Worm (Caenorhabditis elegans) whole organism, late embryonic: ENCODE results near the gene F15A4.10.
"Not testable (repeated sequence)": the region's sequence is repeated elsewhere in the genome, so short reads cannot be mapped to it uniquely, and the experiment has no call there.

Experiments
- K02D7.2 ChIP-seq: sonication (generic microtip); optimal IDR thresholded peaks from 2 replicates; lab custom pipeline; 2017; ENCODE audit warnings: mild to moderate bottlenecking, missing genetic modification characterization, missing compliant biosample characterization
- K09A11.1 ChIP-seq: sonication (generic microtip); optimal IDR thresholded peaks from 2 replicates; lab custom pipeline; 2017; ENCODE audit warnings: antibody characterized with exemption, mild to moderate bottlenecking, missing genetic modification characterization, missing compliant biosample characterization; ENCODE audit not compliant: insufficient read depth
- T23F11.4 ChIP-seq: fragments of 200-800 bp; sonication (Bioruptor generic); optimal IDR thresholded peaks from 2 replicates; lab custom pipeline; 2018; ENCODE audit warnings: mild to moderate bottlenecking, missing genetic modification characterization, missing compliant biosample characterization
- Y22D7AL.16 ChIP-seq: sonication (generic microtip); optimal IDR thresholded peaks from 2 replicates; lab custom pipeline; 2016; ENCODE audit warnings: missing genetic modification characterization, missing compliant biosample characterization
- ahr-1 ChIP-seq: sonication (generic microtip); optimal IDR thresholded peaks from 2 replicates; lab custom pipeline; 2016; ENCODE audit warnings: missing genetic modification characterization, missing compliant biosample characterization
- ama-1 ChIP-seq: fragments of 150-350 bp; optimal IDR thresholded peaks from 2 replicates; lab custom pipeline; 2014
- ceh-14 ChIP-seq: sonication (generic microtip); optimal IDR thresholded peaks from 2 replicates; lab custom pipeline; 2016; ENCODE audit warnings: missing genotype, missing genetic modification characterization, missing compliant biosample characterization
- ceh-18 ChIP-seq: sonication (generic microtip); optimal IDR thresholded peaks from 2 replicates; lab custom pipeline; 2016; ENCODE audit warnings: missing genetic modification characterization, missing compliant biosample characterization
- ceh-24 ChIP-seq: sonication (generic microtip); optimal IDR thresholded peaks from 2 replicates; lab custom pipeline; 2016; ENCODE audit warnings: mild to moderate bottlenecking, missing genetic modification characterization, missing compliant biosample characterization
- ceh-31 ChIP-seq: sonication (generic microtip); optimal IDR thresholded peaks from 2 replicates; lab custom pipeline; 2016; ENCODE audit warnings: missing genetic modification characterization, missing compliant biosample characterization
- che-1 ChIP-seq: sonication (generic microtip); optimal IDR thresholded peaks from 2 replicates; lab custom pipeline; 2016; ENCODE audit warnings: mild to moderate bottlenecking, missing genetic modification characterization, missing compliant biosample characterization
- dve-1 ChIP-seq: sonication (generic microtip); optimal IDR thresholded peaks from 2 replicates; lab custom pipeline; 2017; ENCODE audit warnings: antibody characterized with exemption, mild to moderate bottlenecking, missing genetic modification characterization, missing compliant biosample characterization
- elt-4 ChIP-seq: sonication (generic microtip); optimal IDR thresholded peaks from 2 replicates; lab custom pipeline; 2016; ENCODE audit warnings: missing genetic modification characterization, missing compliant biosample characterization
- eyg-1 ChIP-seq: sonication (generic microtip); optimal IDR thresholded peaks from 2 replicates; lab custom pipeline; 2016; ENCODE audit warnings: missing genotype, missing genetic modification characterization, missing compliant biosample characterization
- fkh-6 ChIP-seq: sonication (generic microtip); optimal IDR thresholded peaks from 2 replicates; lab custom pipeline; 2016; ENCODE audit warnings: missing genetic modification characterization, missing compliant biosample characterization
- hlh-15 ChIP-seq: sonication (generic microtip); optimal IDR thresholded peaks from 2 replicates; lab custom pipeline; 2016; ENCODE audit warnings: missing genetic modification characterization, missing compliant biosample characterization
- hlh-6 ChIP-seq: sonication (generic microtip); optimal IDR thresholded peaks from 2 replicates; lab custom pipeline; 2016; ENCODE audit warnings: missing genotype, missing genetic modification characterization, missing compliant biosample characterization
- hlh-8 ChIP-seq: sonication (generic microtip); optimal IDR thresholded peaks from 2 replicates; lab custom pipeline; 2016; ENCODE audit warnings: missing genotype, missing genetic modification characterization, missing compliant biosample characterization
- lim-6 ChIP-seq: sonication (generic microtip); optimal IDR thresholded peaks from 2 replicates; lab custom pipeline; 2016; ENCODE audit warnings: missing genetic modification characterization, missing compliant biosample characterization
- npax-4 ChIP-seq: sonication (generic microtip); optimal IDR thresholded peaks from 2 replicates; lab custom pipeline; 2016; ENCODE audit warnings: missing genetic modification characterization, missing compliant biosample characterization
- pag-3 ChIP-seq: sonication (generic microtip); optimal IDR thresholded peaks from 2 replicates; lab custom pipeline; 2016; ENCODE audit warnings: missing compliant biosample characterization, missing genetic modification characterization, borderline replicate concordance
- pax-1 ChIP-seq: fragments of 150-350 bp; optimal IDR thresholded peaks from 2 replicates; lab custom pipeline; 2014; ENCODE audit warnings: missing biosample characterization, missing genetic modification characterization
- pha-2 ChIP-seq: sonication (generic microtip); optimal IDR thresholded peaks from 2 replicates; lab custom pipeline; 2017; ENCODE audit warnings: mild to moderate bottlenecking, missing genetic modification characterization, missing compliant biosample characterization
- ref-2 ChIP-seq: sonication (generic microtip); optimal IDR thresholded peaks from 2 replicates; lab custom pipeline; 2016; ENCODE audit warnings: missing genetic modification characterization, missing compliant biosample characterization
- sox-2 ChIP-seq: fragments of 200-800 bp; sonication (Bioruptor generic); IDR thresholded peaks from 2 replicates; pipeline ENCODE4 v1.3.6; 2022; ENCODE audit warnings: missing genetic modification reagents, missing genetic modification characterization, missing compliant biosample characterization
- syd-9 ChIP-seq: sonication (generic microtip); optimal IDR thresholded peaks from 2 replicates; lab custom pipeline; 2016; ENCODE audit warnings: mild to moderate bottlenecking, missing genetic modification characterization, moderate library complexity, missing compliant biosample characterization
- unc-3 ChIP-seq, 2 experiments: fragments of 200-800 bp in 1 of 2; sonication (Bioruptor generic) in 1 of 2; sonication (generic microtip) in 1 of 2; conservative IDR thresholded peaks in 1 of 2; optimal IDR thresholded peaks in 1 of 2; 2 replicates each; pipeline versions ENCODE4 v1.3.6 to Lab custom; 2016 to 2022; ENCODE audit warnings: missing compliant biosample characterization in 2 of 2, missing genetic modification characterization in 2 of 2, missing genetic modification reagents in 1 of 2
- unc-42 ChIP-seq: sonication (generic microtip); optimal IDR thresholded peaks from 2 replicates; lab custom pipeline; 2016; ENCODE audit warnings: missing genotype, missing genetic modification characterization, missing compliant biosample characterization
- unc-86 ChIP-seq: sonication (generic microtip); optimal IDR thresholded peaks from 2 replicates; lab custom pipeline; 2016; ENCODE audit warnings: missing genetic modification characterization, missing compliant biosample characterization
- zip-5 ChIP-seq: sonication (generic microtip); optimal IDR thresholded peaks from 2 replicates; lab custom pipeline; 2016; ENCODE audit warnings: missing genetic modification characterization, missing compliant biosample characterization
- ztf-16 ChIP-seq: sonication (generic microtip); optimal IDR thresholded peaks from 2 replicates; lab custom pipeline; 2017; ENCODE audit warnings: missing genetic modification characterization, missing compliant biosample characterization

Gene F15A4.10

DNA sequence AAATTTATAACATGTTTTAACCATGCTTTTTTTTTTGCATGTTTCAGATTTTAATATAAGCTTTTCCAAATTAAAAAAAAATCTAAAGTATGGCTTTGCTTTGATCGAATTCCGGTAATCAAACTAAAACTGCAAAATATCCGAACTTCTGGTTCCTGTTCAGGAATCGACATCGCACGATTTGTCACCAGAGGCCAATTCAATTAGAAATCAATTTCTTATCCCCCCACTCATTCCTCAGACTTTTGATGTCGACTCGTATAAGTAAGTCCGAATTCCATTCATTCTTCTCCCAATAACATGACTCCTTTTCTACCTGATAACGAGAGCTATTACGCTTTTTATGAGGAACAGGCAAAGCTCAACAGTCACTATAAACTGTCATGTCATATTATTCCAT, 36.7 kb downstream of the F15A4.10 start, which contains the start of gene srh-27:
Gene srh-27 (plus strand): TSS at position 301 of the 400 bp plus-strand sequence.
- TF ChIP-seq ama-1 (lab: Kevin White, UChicago) (no peak), ahr-1 (no peak), ceh-18 (no peak), fkh-6 (tag; lab: Kevin White, UChicago) (no peak), ceh-31 (tag; lab: Kevin White, UChicago) (no peak), syd-9 (tag; lab: Kevin White, UChicago) (no peak), K02D7.2 (no peak), ztf-16 (tag; lab: Kevin White, UChicago) (no peak), unc-42 (tag; lab: Kevin White, UChicago) (no peak), lim-6 (tag; lab: Kevin White, UChicago) (no peak), eyg-1 (tag; lab: Kevin White, UChicago) (no peak), hlh-6 (tag; lab: Kevin White, UChicago) (no peak), pha-2 (tag; lab: Kevin White, UChicago) (no peak), Y22D7AL.16 (tag; lab: Kevin White, UChicago) (no peak), T23F11.4 (GFP tag; lab: Kevin White, UChicago) (no peak), npax-4 (tag; lab: Kevin White, UChicago) (no peak), K09A11.1 (no peak), ref-2 (tag; lab: Kevin White, UChicago) (no peak), unc-3 (GFP tag; conservative IDR thresholded peaks at IDR 0.05; lab: Robert Waterston, UW) (no peak), unc-3 (tag; optimal IDR thresholded peaks at IDR 0.05; lab: Kevin White, UChicago) (no peak), pax-1 (tag; lab: Kevin White, UChicago) (no peak)

DNA sequence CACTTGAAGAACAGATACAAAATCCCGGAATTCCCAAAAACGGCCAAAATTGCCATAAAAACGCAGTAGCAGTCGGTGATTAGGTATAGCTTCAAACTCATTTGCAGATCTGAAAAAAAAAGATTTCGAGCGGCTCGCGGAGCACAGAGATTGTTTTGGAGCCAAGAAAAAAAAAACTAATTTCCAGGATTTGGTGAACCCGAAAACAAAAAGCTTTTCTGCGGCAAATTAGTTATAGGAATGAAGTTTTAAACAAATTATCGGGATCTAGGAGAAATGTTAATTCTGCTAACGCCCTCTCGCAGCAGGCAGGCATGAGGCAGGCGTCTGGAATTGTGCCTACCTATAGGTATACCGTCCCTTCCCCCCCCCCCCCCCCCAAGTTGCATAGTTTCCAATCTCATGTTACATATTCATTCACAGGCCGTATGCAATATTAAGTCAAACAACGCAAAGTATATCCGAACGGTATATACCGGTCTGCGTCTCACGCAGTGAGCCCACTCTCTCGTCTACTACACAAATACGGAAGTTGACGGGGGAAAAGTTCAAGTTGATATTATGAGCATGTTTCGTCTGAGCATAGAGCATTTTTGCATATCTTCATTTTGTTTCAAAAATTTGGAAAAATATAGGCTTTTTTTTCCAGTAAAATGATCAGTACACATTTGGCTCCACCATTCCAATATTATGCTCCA, 40.1 kb downstream of the F15A4.10 start, which contains the start of the genes W05H5.1 and pitr-6:
Gene W05H5.1 (minus strand): TSS at position 101 of the 698 bp plus-strand sequence.
Gene pitr-6 (plus strand): TSS at position 648 of the 698 bp plus-strand sequence.
- TF ChIP-seq lim-6 (tag; lab: Kevin White, UChicago) (no peak), che-1 (no peak), hlh-8 (no peak), pag-3 (no peak), unc-86 (tag; lab: Kevin White, UChicago) (no peak), ceh-31 (tag; lab: Kevin White, UChicago) (no peak), ceh-14 (tag; lab: Kevin White, UChicago) (no peak), T23F11.4 (GFP tag; lab: Kevin White, UChicago) (no peak), pha-2 (tag; lab: Kevin White, UChicago) (no peak), sox-2 (no peak), zip-5 (tag; lab: Kevin White, UChicago) (no peak)

DNA sequence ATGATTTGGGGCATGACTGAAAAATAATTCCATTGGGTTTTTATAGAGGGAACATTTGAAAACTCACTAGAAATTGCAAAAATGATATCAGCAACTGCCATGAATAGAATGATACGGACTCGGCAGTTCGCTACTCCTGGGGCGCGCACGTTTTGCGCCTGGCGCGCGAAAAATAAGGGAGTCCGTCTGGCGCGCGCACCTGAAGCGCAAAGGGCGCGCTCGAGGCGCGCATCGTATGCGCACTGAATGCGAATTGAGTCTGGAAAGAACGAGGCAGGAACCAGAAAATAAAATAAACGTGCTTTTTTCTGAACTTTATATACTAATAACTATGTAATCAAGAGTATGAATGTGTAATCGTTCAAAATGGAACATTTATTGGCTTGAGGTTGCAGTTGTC, 43.8 kb downstream of the F15A4.10 start, which contains the start of gene Y57A10C.10:
Gene Y57A10C.10 (minus strand): TSS at position 101 of the 400 bp plus-strand sequence.
- TF ChIP-seq ceh-24; pha-2 (tag; lab: Kevin White, UChicago); ceh-14 (tag; lab: Kevin White, UChicago): not testable (repeated sequence)
- TF ChIP-seq, all 69 proteins: peak for 0; not testable (repeated sequence) for 69

DNA sequence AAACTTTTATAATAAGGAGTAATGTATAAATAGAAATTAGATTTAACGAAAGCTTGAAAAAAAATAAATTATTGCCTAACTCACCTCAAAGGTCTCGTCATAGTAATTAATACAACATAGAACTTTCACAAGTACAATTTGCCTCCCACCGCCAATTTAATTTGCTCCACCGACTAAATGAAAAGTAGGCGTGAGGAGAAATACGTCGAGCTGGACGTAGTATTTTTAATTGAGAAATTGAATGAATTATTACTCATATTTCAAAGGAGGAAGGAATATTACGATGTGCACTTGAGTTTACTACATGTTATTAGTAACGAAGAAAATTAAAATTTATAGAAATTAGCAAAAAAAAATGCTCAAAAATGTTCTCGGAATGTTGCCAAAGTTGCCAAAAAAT, 46.5 kb downstream of the F15A4.10 start, which contains the start of gene Y57A10C.9:
Gene Y57A10C.9 (minus strand): TSS at position 101 of the 400 bp plus-strand sequence.
- TF ChIP-seq hlh-15 (tag; lab: Kevin White, UChicago) (no peak), ceh-14 (tag; lab: Kevin White, UChicago) (peak; percentile 39)

DNA sequence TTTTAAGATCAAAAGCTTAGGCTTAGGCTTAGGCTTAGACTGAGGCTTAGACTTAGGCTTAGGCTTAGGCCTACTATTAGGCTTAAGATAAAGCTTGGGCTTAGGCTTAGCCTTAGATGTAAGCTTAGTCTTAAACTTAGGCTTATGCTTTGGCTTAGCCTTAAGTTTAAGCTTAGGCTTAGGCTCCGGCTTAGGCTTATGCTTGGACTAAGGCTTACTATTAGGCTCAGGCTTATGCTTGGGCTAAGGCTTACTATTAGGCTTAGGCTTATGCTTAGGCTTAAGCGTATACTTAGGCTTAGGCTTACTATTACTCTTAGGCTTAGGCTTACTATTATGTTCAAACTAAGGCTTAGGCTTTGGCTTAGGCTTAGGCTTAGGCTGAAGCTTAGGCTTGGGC, 48.2 kb downstream of the F15A4.10 start:
- no peak for TF ChIP-seq elt-4 (tag; lab: Kevin White, UChicago)
- TF ChIP-seq dve-1 (tag; lab: Kevin White, UChicago), result peak; percentile 70
- TF ChIP-seq unc-42 (tag; lab: Kevin White, UChicago), result no peak
- TF ChIP-seq pha-2 (tag; lab: Kevin White, UChicago), result no peak
- TF ChIP-seq, all 69 proteins: peak for 1
